Worm (Caenorhabditis elegans) whole organism, midembryonic: Measurements from ENCODE around the gene ins-8.

Experiments
- T22C8.4 ChIP-seq: fragments of 200-800 bp; sonication (Bioruptor generic); IDR thresholded peaks from 2 replicates; pipeline ENCODE4 v1.3.6; 2022; ENCODE audit warnings: missing genetic modification characterization, missing compliant biosample characterization
- cog-1 ChIP-seq: sonication (generic microtip); optimal IDR thresholded peaks from 2 replicates; lab custom pipeline; 2016; ENCODE audit warnings: missing genetic modification characterization, missing compliant biosample characterization
- flt-1 ChIP-seq: fragments of 200-800 bp; sonication (Bioruptor generic); IDR thresholded peaks from 2 replicates; pipeline ENCODE4 v1.3.6; 2022; ENCODE audit warnings: missing genetic modification characterization, missing compliant biosample characterization
- klf-2 ChIP-seq: fragments of 200-800 bp; sonication (Bioruptor generic); conservative IDR thresholded peaks from 2 replicates; pipeline ENCODE4 v1.3.6; 2022; ENCODE audit warnings: missing genetic modification reagents, missing genetic modification characterization, missing compliant biosample characterization
- med-1 ChIP-seq: sonication (generic microtip); optimal IDR thresholded peaks from 2 replicates; lab custom pipeline; 2017; ENCODE audit warnings: missing genetic modification characterization, mild to moderate bottlenecking, missing compliant biosample characterization, antibody characterized with exemption, missing genetic modification reagents; ENCODE audit not compliant: insufficient read depth
- ref-1 ChIP-seq: fragments of 200-800 bp; sonication (Bioruptor generic); conservative IDR thresholded peaks from 2 replicates; pipeline ENCODE4 v1.3.6; 2022; ENCODE audit warnings: missing genetic modification reagents, missing genetic modification characterization, missing compliant biosample characterization
- tab-1 ChIP-seq: fragments of 200-800 bp; sonication (Bioruptor generic); IDR thresholded peaks from 2 replicates; pipeline ENCODE4 v1.3.6; 2022; ENCODE audit warnings: missing genetic modification characterization, missing compliant biosample characterization
- ztf-23 ChIP-seq: fragments of 200-800 bp; sonication (Bioruptor generic); IDR thresholded peaks from 2 replicates; pipeline ENCODE4 v1.3.6; 2022; ENCODE audit warnings: missing genetic modification reagents, missing genetic modification characterization, missing compliant biosample characterization
- ztf-29 ChIP-seq: fragments of 200-800 bp; sonication (Bioruptor generic); IDR thresholded peaks from 2 replicates; pipeline ENCODE4 v1.3.6; 2022; ENCODE audit warnings: missing genetic modification reagents, missing genetic modification characterization, missing compliant biosample characterization

DNA sequence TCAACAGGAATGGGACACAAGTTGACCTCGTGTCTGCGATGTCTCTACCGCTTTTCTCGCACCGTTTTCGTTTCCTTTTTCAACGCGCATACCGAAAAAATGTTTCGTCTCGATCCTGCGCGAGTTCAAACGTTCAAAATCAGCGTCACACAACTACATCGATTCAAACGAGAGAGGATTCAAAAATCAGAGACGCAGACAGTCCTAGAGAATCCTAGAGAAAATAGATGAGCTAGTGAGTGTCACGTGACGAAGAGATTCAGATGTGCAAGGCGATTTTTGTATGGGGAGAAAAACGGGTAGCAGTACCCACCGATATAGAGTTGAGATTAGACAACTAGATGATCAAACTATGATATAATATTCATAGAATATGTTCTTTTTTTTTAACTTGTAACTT is 10.8 kb downstream of the ins-8 start:
- TF ChIP-seq ztf-29 (GFP tag; lab: Robert Waterston, UW), result no peak
- TF ChIP-seq med-1 (GFP tag; lab: Kevin White, UChicago), result no peak
- TF ChIP-seq ref-1 (GFP tag; lab: Robert Waterston, UW), result no peak
- no peak for TF ChIP-seq T22C8.4 (GFP tag; lab: Robert Waterston, UW)
- TF ChIP-seq ztf-23 (GFP tag; lab: Robert Waterston, UW), result no peak
- no peak for TF ChIP-seq cog-1
- TF ChIP-seq flt-1 (GFP tag; lab: Robert Waterston, UW), result no peak
- TF ChIP-seq klf-2 (GFP tag; lab: Robert Waterston, UW), result no peak
- TF ChIP-seq tab-1 (GFP tag; lab: Robert Waterston, UW), result no peak
